Worm (Caenorhabditis elegans): ENCODE results near the gene srx-43.

Gene srx-43

ce11 chrV:16049177-16049576 is 31.4 kb downstream of the srx-43 start, which contains the start of gene best-12:
best-12 (plus strand) TSS chrV:16049477.
- TF ChIP-seq ceh-14 (tag; optimal IDR thresholded peaks at IDR 0.05) (no peak), ceh-48 (tag; optimal IDR thresholded peaks at IDR 0.05) (no peak), syd-9 (tag; optimal IDR thresholded peaks at IDR 0.05) (no peak), ceh-30 (tag; optimal IDR thresholded peaks at IDR 0.05) (no peak), F13H6.1 (tag; optimal IDR thresholded peaks at IDR 0.05) (no peak), nhr-11 (tag; optimal IDR thresholded peaks at IDR 0.05) (no peak), ceh-34 (tag; optimal IDR thresholded peaks at IDR 0.05) (no peak), elt-2 (tag; optimal IDR thresholded peaks at IDR 0.05) (no peak), ztf-16 (tag; optimal IDR thresholded peaks at IDR 0.05) (no peak), pax-1 (tag; optimal IDR thresholded peaks at IDR 0.05) (no peak), ceh-18 (tag; optimal IDR thresholded peaks at IDR 0.05) (no peak), sdc-2 (tag; optimal IDR thresholded peaks at IDR 0.05) (no peak), ets-4 (tag; optimal IDR thresholded peaks at IDR 0.05) (no peak), madf-2 (tag; optimal IDR thresholded peaks at IDR 0.05) (no peak), tbx-7 (tag; optimal IDR thresholded peaks at IDR 0.05) (no peak), fkh-6 (tag; optimal IDR thresholded peaks at IDR 0.05) (no peak), ceh-24 (tag; optimal IDR thresholded peaks at IDR 0.05) (no peak), nhr-232 (tag; optimal IDR thresholded peaks at IDR 0.05) (no peak), zip-5 (tag; optimal IDR thresholded peaks at IDR 0.05) (no peak)

- TF ChIP-seq gmeb-2 (tag; optimal IDR thresholded peaks at IDR 0.05) (no peak), lin-11 (tag; optimal IDR thresholded peaks at IDR 0.05) (no peak), Y22D7AL.16 (tag; optimal IDR thresholded peaks at IDR 0.05) (no peak), ztf-16 (tag; optimal IDR thresholded peaks at IDR 0.05) (no peak), dmd-4 (tag; optimal IDR thresholded peaks at IDR 0.05; ENCODE audit: borderline replicate concordance) (no peak), syd-9 (tag; optimal IDR thresholded peaks at IDR 0.05) (no peak), elt-4 (tag; optimal IDR thresholded peaks at IDR 0.05) (no peak)
Measured at ce11 chrV:16053373-16053772, 35.6 kb downstream of the srx-43 start, which contains the start of gene F14H3.3. F14H3.3 (minus strand) TSS chrV:16053473.

ce11 chrV:16055031-16055430 is 37.3 kb downstream of the srx-43 start, which contains the start of gene F14H3.4:
F14H3.4 (minus strand) TSS chrV:16055072.
- TF ChIP-seq elt-2 (tag; optimal IDR thresholded peaks at IDR 0.05) (no peak), pag-3 (tag; optimal IDR thresholded peaks at IDR 0.05; ENCODE audit: borderline replicate concordance) (no peak), pat-9 (tag; optimal IDR thresholded peaks at IDR 0.05) (no peak), rnt-1 (tag; optimal IDR thresholded peaks at IDR 0.05) (no peak), fkh-10 (GFP tag; optimal IDR thresholded peaks at IDR 0.05) (no peak), madf-2 (tag; optimal IDR thresholded peaks at IDR 0.05) (no peak), ceh-22 (tag; optimal IDR thresholded peaks at IDR 0.05) (no peak)

ce11 chrV:16057010-16057463 is 39.3 kb downstream of the srx-43 start, which contains the start of gene F14H3.5:
F14H3.5 (minus strand) TSS chrV:16057060.
- no peak for TF ChIP-seq ceh-30 (tag; optimal IDR thresholded peaks at IDR 0.05)
- no peak for TF ChIP-seq ceh-6 (GFP tag; optimal IDR thresholded peaks at IDR 0.05)

- no peak for TF ChIP-seq C38D4.7 (GFP tag; optimal IDR thresholded peaks at IDR 0.05)
- TF ChIP-seq ceh-48 (tag; optimal IDR thresholded peaks at IDR 0.05), result no peak
- TF ChIP-seq ceh-34 (tag; optimal IDR thresholded peaks at IDR 0.05), result no peak
- no peak for TF ChIP-seq elt-2 (tag; optimal IDR thresholded peaks at IDR 0.05)
- no peak for TF ChIP-seq pha-2 (tag; optimal IDR thresholded peaks at IDR 0.05)
- TF ChIP-seq nhr-232 (tag; optimal IDR thresholded peaks at IDR 0.05), result no peak
- no peak for TF ChIP-seq ceh-30 (tag; optimal IDR thresholded peaks at IDR 0.05)
- no peak for TF ChIP-seq fkh-6 (tag; optimal IDR thresholded peaks at IDR 0.05)
- no peak for TF ChIP-seq ahr-1 (tag; optimal IDR thresholded peaks at IDR 0.05)
- no peak for TF ChIP-seq madf-2 (tag; optimal IDR thresholded peaks at IDR 0.05)
- no peak for TF ChIP-seq lin-11 (tag; optimal IDR thresholded peaks at IDR 0.05)
- no peak for TF ChIP-seq Y22D7AL.16 (tag; optimal IDR thresholded peaks at IDR 0.05)
- no peak for TF ChIP-seq sox-2 (GFP tag; IDR thresholded peaks at IDR 0.05)
Measured at ce11 chrV:16058872-16059271, 41.1 kb downstream of the srx-43 start, which contains the start of gene F14H3.6. F14H3.6 (minus strand) TSS chrV:16058893.
